Worm (Caenorhabditis elegans): ENCODE measurements around the gene clc-27.

clc-27 gene

DNA sequence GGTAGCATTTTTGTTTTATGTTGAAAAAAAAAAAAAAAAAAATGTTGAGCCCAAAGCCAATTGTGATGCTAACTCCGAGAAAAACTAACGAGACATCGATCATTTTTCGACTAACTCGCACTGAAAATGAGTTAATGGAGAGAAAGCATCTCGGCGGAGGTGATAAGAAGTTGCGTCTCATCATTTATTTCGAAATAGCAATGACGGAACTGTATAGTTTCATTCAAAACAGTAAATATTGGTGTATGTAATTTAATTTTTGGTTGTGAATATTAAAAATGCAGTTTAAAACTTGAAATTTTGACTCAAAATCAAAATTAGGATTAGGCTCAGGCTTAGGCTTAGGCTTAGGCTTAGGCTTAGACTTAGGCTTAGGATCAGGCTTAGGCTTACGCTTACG lies 18.1 kb downstream of the clc-27 start, which contains the start of gene clc-25:
clc-25 (minus strand) TSS at position 101 of the 400 bp plus-strand sequence.
- no peak for TF ChIP-seq lin-39 (tag; optimal IDR thresholded peaks at IDR 0.05)
- TF ChIP-seq isw-1 (GFP tag; IDR thresholded peaks at IDR 0.05), result no peak
- TF ChIP-seq hlh-17 (GFP tag; optimal IDR thresholded peaks at IDR 0.05; ENCODE audit: borderline replicate concordance), result no peak
- TF ChIP-seq nhr-28 (tag; optimal IDR thresholded peaks at IDR 0.05), result no peak
- TF ChIP-seq hlh-4 (tag; optimal IDR thresholded peaks at IDR 0.05), result no peak
- no peak for TF ChIP-seq tbx-2 (tag; optimal IDR thresholded peaks at IDR 0.05)
- TF ChIP-seq dpl-1 (GFP tag; optimal IDR thresholded peaks at IDR 0.05), result no peak
- no peak for TF ChIP-seq nhr-12 (tag; optimal IDR thresholded peaks at IDR 0.05)
- no peak for TF ChIP-seq mab-9 (GFP tag; IDR thresholded peaks at IDR 0.05)
- TF ChIP-seq grh-1 (GFP tag; IDR thresholded peaks at IDR 0.05), result no peak
- no peak for TF ChIP-seq egl-27 (tag; optimal IDR thresholded peaks at IDR 0.05)
- TF ChIP-seq blmp-1 (tag; optimal IDR thresholded peaks at IDR 0.05), result no peak
- no peak for TF ChIP-seq fos-1 (tag; optimal IDR thresholded peaks at IDR 0.05)
- no peak for TF ChIP-seq lin-35 (GFP tag; optimal IDR thresholded peaks at IDR 0.05)
- TF ChIP-seq sptf-1 (tag; optimal IDR thresholded peaks at IDR 0.05), result no peak
- TF ChIP-seq fkh-8 (tag; optimal IDR thresholded peaks at IDR 0.05), result no peak
- no peak for TF ChIP-seq hpl-2 (GFP tag; optimal IDR thresholded peaks at IDR 0.05)
- TF ChIP-seq nhr-71 (tag; optimal IDR thresholded peaks at IDR 0.05), result no peak
- TF ChIP-seq ama-1 (optimal IDR thresholded peaks at IDR 0.05), result no peak

DNA sequence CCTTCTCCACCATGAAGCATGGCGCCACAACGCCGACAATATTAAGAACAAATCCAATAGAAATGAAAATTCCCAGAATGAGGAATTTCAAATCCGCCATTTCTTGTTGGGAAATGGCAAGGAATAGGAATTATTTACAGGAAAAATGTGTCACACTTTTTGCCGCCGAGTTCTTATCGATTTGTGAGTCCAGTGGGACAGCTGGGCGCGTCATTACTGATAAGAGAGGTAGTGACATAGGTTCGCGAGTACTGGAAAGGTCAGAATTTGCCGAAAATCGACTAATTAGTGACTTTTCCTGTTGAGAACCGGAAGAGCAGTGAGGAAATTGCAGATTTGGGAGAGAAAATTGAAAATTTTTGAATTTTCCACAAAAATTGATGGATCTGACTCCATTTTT lies 20.0 kb downstream of the clc-27 start:
- TF ChIP-seq ceh-63 (GFP tag; optimal IDR thresholded peaks at IDR 0.05) (no peak), vab-15 (tag; optimal IDR thresholded peaks at IDR 0.05) (no peak), elt-2 (tag; optimal IDR thresholded peaks at IDR 0.05) (peak; percentile 42), nhr-77 (tag; optimal IDR thresholded peaks at IDR 0.05) (no peak), egl-27 (tag; optimal IDR thresholded peaks at IDR 0.05) (no peak), egl-13 (tag; optimal IDR thresholded peaks at IDR 0.05) (no peak), fkh-4 (tag; optimal IDR thresholded peaks at IDR 0.05; ENCODE audit: borderline replicate concordance) (no peak), lin-35 (GFP tag; optimal IDR thresholded peaks at IDR 0.05) (peak in 1 of 2 experiments; percentile 0), nhr-237 (tag; optimal IDR thresholded peaks at IDR 0.05) (no peak), fos-1 (tag; optimal IDR thresholded peaks at IDR 0.05) (no peak), unc-130 (tag; optimal IDR thresholded peaks at IDR 0.05) (no peak), pqm-1 (tag; optimal IDR thresholded peaks at IDR 0.05) (no peak)

DNA sequence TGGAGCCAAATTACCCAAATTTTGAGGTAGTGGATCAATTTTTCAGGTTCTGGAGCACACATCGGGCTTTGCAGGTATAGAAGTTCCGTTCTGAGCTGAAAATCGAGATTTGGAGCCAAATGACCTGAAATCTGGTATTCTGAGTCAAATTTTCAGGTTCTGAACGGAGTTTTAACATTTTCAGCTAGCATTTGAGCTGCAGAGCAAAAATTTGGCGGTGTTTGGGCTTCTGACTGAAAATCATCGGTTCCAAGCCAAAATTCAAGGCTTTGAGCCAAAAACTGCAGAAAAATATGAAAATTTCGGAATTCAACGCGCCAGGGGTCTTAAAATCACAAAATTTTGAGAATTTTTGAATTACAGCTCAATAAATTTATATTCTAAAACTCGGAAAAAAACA lies 22.8 kb downstream of the clc-27 start, which contains the start of the genes clc-26 and E_BE45912.2:
clc-26 (minus strand) TSS at position 101 of the 400 bp plus-strand sequence.
E_BE45912.2 (minus strand) TSS at position 139 of the 400 bp plus-strand sequence.
- no peak for TF ChIP-seq C04F5.9 (tag; optimal IDR thresholded peaks at IDR 0.05)
- no peak for TF ChIP-seq zip-4 (GFP tag; optimal IDR thresholded peaks at IDR 0.05)
- TF ChIP-seq mep-1 (tag; optimal IDR thresholded peaks at IDR 0.05), result no peak
- no peak for TF ChIP-seq ama-1 (optimal IDR thresholded peaks at IDR 0.05)
- TF ChIP-seq egl-13 (tag; optimal IDR thresholded peaks at IDR 0.05), result no peak
- TF ChIP-seq nhr-12 (tag; optimal IDR thresholded peaks at IDR 0.05), result no peak
- no peak for TF ChIP-seq ceh-82 (tag; optimal IDR thresholded peaks at IDR 0.05)
- TF ChIP-seq irx-1 (tag; optimal IDR thresholded peaks at IDR 0.05), result no peak
- no peak for TF ChIP-seq F16B12.6 (tag; optimal IDR thresholded peaks at IDR 0.05)
- TF ChIP-seq nhr-28 (tag; optimal IDR thresholded peaks at IDR 0.05), result no peak
- TF ChIP-seq rnt-1 (tag; optimal IDR thresholded peaks at IDR 0.05), result no peak
- no peak for TF ChIP-seq zag-1 (tag; optimal IDR thresholded peaks at IDR 0.05)
- TF ChIP-seq lin-35 (GFP tag; optimal IDR thresholded peaks at IDR 0.05), result no peak

DNA sequence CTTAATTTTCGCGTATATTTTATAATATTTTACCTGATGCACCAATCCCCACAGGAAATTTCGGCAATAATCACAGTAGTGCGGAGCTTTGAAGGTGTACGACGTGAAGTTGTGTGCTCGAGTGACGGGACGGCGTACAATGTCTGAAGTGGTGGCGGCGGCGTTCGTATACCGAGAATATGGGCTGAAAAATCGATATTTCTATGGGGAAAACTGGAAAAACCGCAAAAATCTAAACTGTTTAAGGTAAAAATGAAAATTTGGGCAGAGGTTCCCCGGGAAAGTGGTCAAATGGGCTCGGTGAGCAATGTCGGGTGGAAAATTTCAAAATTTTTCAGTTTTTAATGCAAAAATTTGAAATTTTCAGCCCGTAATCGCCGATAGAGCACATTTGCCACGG lies 26.7 kb downstream of the clc-27 start:
- no peak for TF ChIP-seq aha-1 (tag; optimal IDR thresholded peaks at IDR 0.05)
- TF ChIP-seq efl-1 (optimal IDR thresholded peaks at IDR 0.05), result no peak
- peak in 1 of 2 experiments; percentile 88 for TF ChIP-seq efl-1 (GFP tag; optimal IDR thresholded peaks at IDR 0.05 in 1 of 2)

Data from whole organism, L1 larva.